Worm (Caenorhabditis elegans) whole organism, L2 larva: ENCODE measurements around the gene F32D8.14.

ENCODE experiments used
- ZK546.5 ChIP-seq: sonication (generic microtip); optimal IDR thresholded peaks from 2 replicates; lab custom pipeline; 2017; ENCODE audit warnings: missing biosample characterization, missing genetic modification characterization
- ama-1 ChIP-seq: fragments of 150-350 bp; optimal IDR thresholded peaks from 2 replicates; lab custom pipeline; 2018; ENCODE audit warnings: inconsistent platforms
- blmp-1 ChIP-seq: sonication (generic microtip); optimal IDR thresholded peaks from 2 replicates; lab custom pipeline; 2017; ENCODE audit warnings: missing genetic modification characterization, mild to moderate bottlenecking, missing compliant biosample characterization, antibody characterized with exemption, moderate library complexity; ENCODE audit not compliant: insufficient read depth
- dmd-4 ChIP-seq: sonication (generic microtip); optimal IDR thresholded peaks from 2 replicates; lab custom pipeline; 2017; ENCODE audit warnings: missing biosample characterization, missing genetic modification characterization
- lin-13 ChIP-seq: fragments of 150-350 bp; optimal IDR thresholded peaks from 2 replicates; lab custom pipeline; 2014; ENCODE audit warnings: missing biosample characterization, missing genetic modification reagents, missing genetic modification characterization
- mdl-1 ChIP-seq, 2 experiments: fragments of 150-350 bp in 1 of 2; sonication (generic microtip) in 1 of 2; optimal IDR thresholded peaks; 2 replicates each; lab custom pipeline; 2017; ENCODE audit warnings: missing biosample characterization in 2 of 2, missing genetic modification characterization in 2 of 2
- nhr-12 ChIP-seq: fragments of 150-350 bp; optimal IDR thresholded peaks from 2 replicates; lab custom pipeline; 2014; ENCODE audit warnings: missing biosample characterization, missing genetic modification characterization
- nhr-23 ChIP-seq: fragments of 150-350 bp; optimal IDR thresholded peaks from 2 replicates; lab custom pipeline; 2014; ENCODE audit warnings: missing biosample characterization, missing genetic modification reagents, missing genetic modification characterization
- nhr-237 ChIP-seq: fragments of 150-350 bp; optimal IDR thresholded peaks from 2 replicates; lab custom pipeline; 2014; ENCODE audit warnings: missing biosample characterization, missing genetic modification characterization
- sem-4 ChIP-seq: fragments of 150-350 bp; optimal IDR thresholded peaks from 2 replicates; lab custom pipeline; 2014; ENCODE audit warnings: missing biosample characterization, missing genetic modification reagents, missing genetic modification characterization
- snpc-4 ChIP-seq: fragments of 150-350 bp; optimal IDR thresholded peaks from 2 replicates; lab custom pipeline; 2014; ENCODE audit warnings: missing biosample characterization, missing genetic modification characterization
- unc-39 ChIP-seq: fragments of 150-350 bp; optimal IDR thresholded peaks from 2 replicates; lab custom pipeline; 2014; ENCODE audit warnings: missing biosample characterization, missing genetic modification characterization
- zag-1 ChIP-seq: fragments of 150-350 bp; optimal IDR thresholded peaks from 2 replicates; lab custom pipeline; 2014; ENCODE audit warnings: missing biosample characterization, missing genetic modification characterization
- ztf-1 ChIP-seq: fragments of 200-800 bp; sonication (Bioruptor generic); conservative IDR thresholded peaks from 2 replicates; pipeline ENCODE4 v1.3.6; 2022; ENCODE audit warnings: missing genetic modification characterization, missing compliant biosample characterization

ce11 chrV:10896706-10897105, 2.1 kb upstream of the F32D8.14 start:
- TF ChIP-seq lin-13 (no peak), blmp-1 (tag; lab: Kevin White, UChicago) (no peak), sem-4 (tag; lab: Kevin White, UChicago) (no peak), mdl-1 (tag; optimal IDR thresholded peaks at IDR 0.05; lab: Kevin White, UChicago) (no peak), unc-39 (tag; lab: Kevin White, UChicago) (no peak), nhr-23 (tag; lab: Kevin White, UChicago) (no peak), ztf-1 (GFP tag; lab: Robert Waterston, UW) (no peak), nhr-237 (no peak), nhr-12 (no peak), ama-1 (no peak), zag-1 (tag; lab: Kevin White, UChicago) (no peak), snpc-4 (tag; lab: Kevin White, UChicago) (no peak), ZK546.5 (tag; lab: Kevin White, UChicago) (no peak), dmd-4 (no peak)
